Worm (Caenorhabditis elegans) whole organism, midembryonic: ENCODE results near the gene tbp-1.

ENCODE experiments used
- T22C8.4 ChIP-seq: fragments of 200-800 bp; sonication (Bioruptor generic); IDR thresholded peaks from 2 replicates; pipeline ENCODE4 v1.3.6; 2022; ENCODE audit warnings: missing genetic modification characterization, missing compliant biosample characterization
- cog-1 ChIP-seq: sonication (generic microtip); optimal IDR thresholded peaks from 2 replicates; lab custom pipeline; 2016; ENCODE audit warnings: missing genetic modification characterization, missing compliant biosample characterization
- flt-1 ChIP-seq: fragments of 200-800 bp; sonication (Bioruptor generic); IDR thresholded peaks from 2 replicates; pipeline ENCODE4 v1.3.6; 2022; ENCODE audit warnings: missing genetic modification characterization, missing compliant biosample characterization
- klf-2 ChIP-seq: fragments of 200-800 bp; sonication (Bioruptor generic); conservative IDR thresholded peaks from 2 replicates; pipeline ENCODE4 v1.3.6; 2022; ENCODE audit warnings: missing genetic modification reagents, missing genetic modification characterization, missing compliant biosample characterization
- med-1 ChIP-seq: sonication (generic microtip); optimal IDR thresholded peaks from 2 replicates; lab custom pipeline; 2017; ENCODE audit warnings: missing genetic modification characterization, mild to moderate bottlenecking, missing compliant biosample characterization, antibody characterized with exemption, missing genetic modification reagents; ENCODE audit not compliant: insufficient read depth
- ref-1 ChIP-seq: fragments of 200-800 bp; sonication (Bioruptor generic); conservative IDR thresholded peaks from 2 replicates; pipeline ENCODE4 v1.3.6; 2022; ENCODE audit warnings: missing genetic modification reagents, missing genetic modification characterization, missing compliant biosample characterization
- tab-1 ChIP-seq: fragments of 200-800 bp; sonication (Bioruptor generic); IDR thresholded peaks from 2 replicates; pipeline ENCODE4 v1.3.6; 2022; ENCODE audit warnings: missing genetic modification characterization, missing compliant biosample characterization
- ztf-23 ChIP-seq: fragments of 200-800 bp; sonication (Bioruptor generic); IDR thresholded peaks from 2 replicates; pipeline ENCODE4 v1.3.6; 2022; ENCODE audit warnings: missing genetic modification reagents, missing genetic modification characterization, missing compliant biosample characterization
- ztf-29 ChIP-seq: fragments of 200-800 bp; sonication (Bioruptor generic); IDR thresholded peaks from 2 replicates; pipeline ENCODE4 v1.3.6; 2022; ENCODE audit warnings: missing genetic modification reagents, missing genetic modification characterization, missing compliant biosample characterization

The tbp-1 gene

ce11 chrIII:7395354-7395753, 11.5 kb downstream of the tbp-1 start, which contains the start of gene lgc-50:
Gene lgc-50, minus strand, starts transcription at chrIII:7395454.
- TF ChIP-seq cog-1 (tag; lab: Kevin White, UChicago) (no peak), ztf-29 (GFP tag; lab: Robert Waterston, UW) (no peak), klf-2 (no peak), T22C8.4 (GFP tag; lab: Robert Waterston, UW) (no peak), flt-1 (no peak), tab-1 (no peak), med-1 (GFP tag; lab: Kevin White, UChicago) (no peak), ref-1 (GFP tag; lab: Robert Waterston, UW) (no peak), ztf-23 (GFP tag; lab: Robert Waterston, UW) (no peak)

DNA sequence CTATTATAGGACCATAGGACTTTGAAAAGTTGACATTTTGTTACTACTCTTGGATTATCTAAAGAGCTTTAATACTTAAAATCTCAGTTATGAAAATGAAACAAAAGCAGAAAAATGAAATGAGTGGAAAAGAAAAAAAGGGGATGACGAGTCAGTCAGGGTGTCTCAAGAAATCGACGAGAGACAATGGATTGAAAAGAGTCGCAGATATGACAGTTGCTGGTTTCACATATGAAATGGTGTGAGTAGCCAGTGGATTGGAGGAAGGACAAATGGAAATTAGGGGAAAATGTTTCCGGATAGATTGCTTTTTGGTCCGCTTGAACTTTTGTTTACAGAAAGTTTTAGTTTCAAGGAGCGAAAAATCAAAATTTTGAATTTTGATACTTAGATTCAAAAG, 13.4 kb downstream of the tbp-1 start:
- TF ChIP-seq ztf-23 (GFP tag; lab: Robert Waterston, UW) (no peak), ref-1 (GFP tag; lab: Robert Waterston, UW) (no peak), T22C8.4 (GFP tag; lab: Robert Waterston, UW) (no peak), tab-1 (no peak), ztf-29 (GFP tag; lab: Robert Waterston, UW) (no peak), flt-1 (no peak), med-1 (GFP tag; lab: Kevin White, UChicago) (no peak), klf-2 (no peak), cog-1 (tag; lab: Kevin White, UChicago) (no peak)

ce11 chrIII:7399004-7399403, 15.2 kb downstream of the tbp-1 start:
- TF ChIP-seq ztf-23 (GFP tag; lab: Robert Waterston, UW), result no peak
- no peak for TF ChIP-seq flt-1
- TF ChIP-seq T22C8.4 (GFP tag; lab: Robert Waterston, UW), result no peak
- no peak for TF ChIP-seq med-1 (GFP tag; lab: Kevin White, UChicago)
- TF ChIP-seq tab-1, result no peak
